Fruit fly (Drosophila melanogaster): ENCODE data around the gene Pgk.
A peak's percentile ranks its signal among the peaks of the same experiment; 100 is the strongest.

The Pgk gene

dm6 chr2L:2721317-2721716, 31.6 kb downstream of the Pgk start:
- TF ChIP-seq Hand (GFP tag; optimal IDR thresholded peaks at IDR 0.05) (no peak), chinmo (GFP tag; IDR thresholded peaks at IDR 0.05; ENCODE audit: partially characterized antibody) (no peak), grn (GFP tag; optimal IDR thresholded peaks at IDR 0.05) (no peak), fd3F (GFP tag; optimal IDR thresholded peaks at IDR 0.05) (no peak), CG18011 (GFP tag; optimal IDR thresholded peaks at IDR 0.05) (no peak), CG13624 (GFP tag; optimal IDR thresholded peaks at IDR 0.05) (no peak), ttk (GFP tag; IDR thresholded peaks at IDR 0.05) (no peak), nmo (GFP tag; optimal IDR thresholded peaks at IDR 0.05) (no peak), slou (GFP tag; optimal IDR thresholded peaks at IDR 0.05) (no peak), CG7556 (GFP tag; optimal IDR thresholded peaks at IDR 0.05) (no peak), YL-1 (GFP tag; optimal IDR thresholded peaks at IDR 0.05) (no peak), CG13775 (GFP tag; optimal IDR thresholded peaks at IDR 0.05) (no peak), sens (GFP tag) (peak; percentile 51), HLH3B (GFP tag; IDR thresholded peaks at IDR 0.05) (0 out of 2 replicates have a peak, but pooled peaks have one; percentile 17), lbe (GFP tag; optimal IDR thresholded peaks at IDR 0.05) (no peak), CG2120 (GFP tag; optimal IDR thresholded peaks at IDR 0.05) (peak; percentile 40), pnt (GFP tag; optimal IDR thresholded peaks at IDR 0.05) (no peak), Deaf1 (tag; optimal IDR thresholded peaks at IDR 0.05) (no peak), CG10209 (GFP tag; optimal IDR thresholded peaks at IDR 0.05) (no peak), CG6175 (GFP tag; IDR thresholded peaks at IDR 0.05) (no peak), schlank (tag; optimal IDR thresholded peaks at IDR 0.05) (no peak), Dbx (GFP tag; IDR thresholded peaks at IDR 0.05) (no peak), klu (GFP tag; IDR thresholded peaks at IDR 0.05) (no peak), grau (tag; optimal IDR thresholded peaks at IDR 0.05) (no peak), CG1602 (GFP tag; optimal IDR thresholded peaks at IDR 0.05) (no peak), CG2712 (tag; optimal IDR thresholded peaks at IDR 0.05) (no peak), CG4404 (GFP tag; IDR thresholded peaks at IDR 0.05) (no peak), row (GFP tag; IDR thresholded peaks at IDR 0.05) (peak; percentile 43; the same call in 2 of the 3 replicates), dysf (GFP tag; IDR thresholded peaks at IDR 0.05) (0 out of 3 replicates have a peak, but pooled peaks have one; percentile 36), CG4820 (GFP tag; optimal IDR thresholded peaks at IDR 0.05) (no peak), Nf-YC (tag; optimal IDR thresholded peaks at IDR 0.05) (no peak), eve (GFP tag; optimal IDR thresholded peaks at IDR 0.05) (no peak), CG11695 (GFP tag; IDR thresholded peaks at IDR 0.05) (peak; percentile 26; the same call in 1 of the 3 replicates), Rfx (GFP tag; IDR thresholded peaks at IDR 0.05) (no peak), sd (tag; optimal IDR thresholded peaks at IDR 0.05) (no peak), zen (tag; optimal IDR thresholded peaks at IDR 0.05) (peak; percentile 35), C15 (GFP tag; IDR thresholded peaks at IDR 0.05) (0 out of 3 replicates have a peak, but pooled peaks have one; percentile 12), tap (tag; optimal IDR thresholded peaks at IDR 0.05) (no peak), Lpt (GFP tag; optimal IDR thresholded peaks at IDR 0.05) (no peak), hkb (optimal IDR thresholded peaks at IDR 0.05) (no peak), hkb (GFP tag; IDR thresholded peaks at IDR 0.05) (no peak), CG11093 (GFP tag; IDR thresholded peaks at IDR 0.05) (no peak), Hr39 (optimal IDR thresholded peaks at IDR 0.05) (no peak), Optix (GFP tag; IDR thresholded peaks at IDR 0.05) (no peak), CG7928 (GFP tag; optimal IDR thresholded peaks at IDR 0.05) (no peak), sisA (GFP tag; IDR thresholded peaks at IDR 0.05) (peak; percentile 51; the same call in 1 of the 2 replicates), CG12236 (GFP tag; optimal IDR thresholded peaks at IDR 0.05) (no peak), Stat92E (GFP tag; optimal IDR thresholded peaks at IDR 0.05) (no peak), fd96Cb (tag; optimal IDR thresholded peaks at IDR 0.05) (peak; percentile 17), BtbVII (GFP tag; optimal IDR thresholded peaks at IDR 0.05) (no peak), Fer1 (GFP tag; optimal IDR thresholded peaks at IDR 0.05) (no peak), crp (GFP tag; optimal IDR thresholded peaks at IDR 0.05) (no peak), Bdp1 (GFP tag; optimal IDR thresholded peaks at IDR 0.05) (no peak)
